Fruit fly (Drosophila melanogaster): ENCODE results near the gene CG9117.

DNA sequence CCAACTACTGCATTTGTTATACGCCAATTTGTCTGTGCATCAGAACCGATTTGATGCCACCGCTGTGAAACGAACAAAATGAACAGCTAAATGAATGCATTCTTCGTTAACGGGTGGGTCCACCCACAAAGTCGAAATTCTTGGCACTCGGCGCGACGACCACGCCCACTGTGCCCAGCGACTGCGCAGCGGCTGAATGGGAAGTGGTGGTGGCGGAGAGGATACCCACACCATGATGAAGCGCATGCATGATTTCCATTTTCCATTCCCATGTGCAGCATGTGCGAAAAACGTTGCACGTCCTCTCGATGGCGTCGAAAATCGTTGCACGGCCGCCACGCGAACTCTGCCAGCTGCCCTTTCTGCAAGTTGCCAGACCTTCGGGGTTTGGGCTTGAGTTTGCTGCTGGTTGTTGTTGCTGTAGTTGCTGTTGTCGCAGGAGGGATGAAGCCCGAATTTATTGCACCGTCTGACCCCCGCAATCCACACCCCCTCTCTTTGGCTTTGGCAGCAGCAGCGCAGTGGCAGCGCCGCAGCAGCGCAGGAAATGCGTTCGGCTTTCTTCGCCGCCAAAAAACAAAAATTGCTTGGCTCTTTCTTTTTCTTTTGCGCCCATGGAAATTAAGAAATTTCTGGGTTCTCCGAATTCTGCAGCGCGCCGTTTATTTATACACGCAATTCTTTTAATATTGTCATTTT lies 43.6 kb upstream of the CG9117 start:
- no peak for TF ChIP-seq CG13204 (GFP tag; optimal IDR thresholded peaks at IDR 0.05)
- TF ChIP-seq CG15710 (tag; optimal IDR thresholded peaks at IDR 0.05): no peak
- TF ChIP-seq gl (tag; optimal IDR thresholded peaks at IDR 0.05): no peak
- no peak for TF ChIP-seq CG34367 (tag; optimal IDR thresholded peaks at IDR 0.05)
- no peak for TF ChIP-seq fd96Ca (GFP tag; IDR thresholded peaks at IDR 0.05)
- TF ChIP-seq CG8159 (tag; optimal IDR thresholded peaks at IDR 0.05): no peak
- TF ChIP-seq CG17806 (tag; optimal IDR thresholded peaks at IDR 0.05): no peak
- TF ChIP-seq CG10348 (GFP tag; IDR thresholded peaks at IDR 0.05): no peak
- TF ChIP-seq CG12605 (GFP tag; IDR thresholded peaks at IDR 0.05): no peak
- no peak for TF ChIP-seq CG8301 (tag; optimal IDR thresholded peaks at IDR 0.05)
